Worm (Caenorhabditis elegans) whole organism, L2 larva: ENCODE measurements around the gene F29B9.8.

Experiments
- R02D3.7 ChIP-seq: fragments of 150-350 bp; optimal IDR thresholded peaks from 2 replicates; lab custom pipeline; 2014; ENCODE audit warnings: missing biosample characterization, missing genetic modification characterization
- ama-1 ChIP-seq: fragments of 150-350 bp; optimal IDR thresholded peaks from 2 replicates; lab custom pipeline; 2018; ENCODE audit warnings: inconsistent platforms
- ceh-82 ChIP-seq: fragments of 150-350 bp; optimal IDR thresholded peaks from 2 replicates; lab custom pipeline; 2014; ENCODE audit warnings: missing biosample characterization, missing genetic modification characterization
- fos-1 ChIP-seq: fragments of 150-350 bp; optimal IDR thresholded peaks from 2 replicates; lab custom pipeline; 2014; ENCODE audit warnings: missing biosample characterization, missing genetic modification characterization
- gmeb-1 ChIP-seq: fragments of 150-350 bp; optimal IDR thresholded peaks from 2 replicates; lab custom pipeline; 2014; ENCODE audit warnings: missing biosample characterization, missing genetic modification characterization
- nhr-11 ChIP-seq: fragments of 150-350 bp; optimal IDR thresholded peaks from 2 replicates; lab custom pipeline; 2014; ENCODE audit warnings: missing biosample characterization, missing genetic modification characterization
- skn-1 ChIP-seq: sonication (generic microtip); optimal IDR thresholded peaks from 2 replicates; lab custom pipeline; 2017; ENCODE audit warnings: missing biosample characterization, missing genetic modification characterization
- snpc-4 ChIP-seq: fragments of 150-350 bp; optimal IDR thresholded peaks from 2 replicates; lab custom pipeline; 2014; ENCODE audit warnings: missing biosample characterization, missing genetic modification characterization

ce11 chrIV:4612597-4612996 is 34.9 kb upstream of the F29B9.8 start:
- TF ChIP-seq gmeb-1 (tag; lab: Kevin White, UChicago) (no peak), nhr-11 (no peak), ama-1 (lab: Kevin White, UChicago) (no peak), R02D3.7 (tag; lab: Kevin White, UChicago) (no peak), ceh-82 (tag; lab: Kevin White, UChicago) (no peak), snpc-4 (no peak), skn-1 (tag; lab: Kevin White, UChicago) (no peak), fos-1 (tag; lab: Kevin White, UChicago) (no peak)
